Worm (Caenorhabditis elegans) whole organism, late embryonic: ENCODE data around the gene M153.5.

Experiments
- C38D4.7 ChIP-seq: fragments of 200-800 bp; sonication (Bioruptor generic); optimal IDR thresholded peaks from 2 replicates; lab custom pipeline; 2018; ENCODE audit warnings: mild to moderate bottlenecking, missing genetic modification characterization, moderate library complexity, missing compliant biosample characterization
- ceh-31 ChIP-seq: sonication (generic microtip); optimal IDR thresholded peaks from 2 replicates; lab custom pipeline; 2016; ENCODE audit warnings: missing genetic modification characterization, missing compliant biosample characterization
- ceh-48 ChIP-seq: sonication (generic microtip); optimal IDR thresholded peaks from 2 replicates; lab custom pipeline; 2016; ENCODE audit warnings: missing genetic modification characterization, inconsistent platforms, missing compliant biosample characterization
- ets-4 ChIP-seq: sonication (generic microtip); optimal IDR thresholded peaks from 2 replicates; lab custom pipeline; 2016; ENCODE audit warnings: missing genetic modification characterization, missing compliant biosample characterization
- hlh-15 ChIP-seq: sonication (generic microtip); optimal IDR thresholded peaks from 2 replicates; lab custom pipeline; 2016; ENCODE audit warnings: missing genetic modification characterization, missing compliant biosample characterization
- rnt-1 ChIP-seq: sonication (generic microtip); optimal IDR thresholded peaks from 2 replicates; lab custom pipeline; 2016; ENCODE audit warnings: missing genetic modification characterization, missing compliant biosample characterization
- unc-55 ChIP-seq: sonication (generic microtip); optimal IDR thresholded peaks from 2 replicates; lab custom pipeline; 2017; ENCODE audit warnings: missing biosample characterization, missing genetic modification reagents, missing genetic modification characterization

DNA sequence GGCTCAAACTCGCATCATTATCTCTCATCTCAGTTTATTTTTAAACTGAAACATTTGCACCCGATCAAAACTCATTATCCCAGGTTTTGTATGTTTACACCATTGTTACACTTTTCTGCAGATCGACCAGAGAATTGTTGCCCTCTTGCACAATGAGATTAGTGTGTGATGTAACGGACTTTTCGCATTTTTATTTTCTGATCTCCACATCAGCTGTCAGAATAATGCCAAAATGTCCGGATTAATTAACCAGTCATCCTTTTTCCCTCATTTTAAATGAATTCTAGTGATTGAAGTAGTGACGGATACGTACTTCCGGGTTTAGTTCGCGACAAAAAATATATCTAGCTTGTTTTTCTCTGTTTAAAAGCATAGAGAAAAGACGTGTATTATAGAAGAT, 14.8 kb downstream of the M153.5 start:
- TF ChIP-seq ceh-31: no peak
- no peak for TF ChIP-seq ceh-48 (tag; lab: Kevin White, UChicago)
- peak; percentile 22 for TF ChIP-seq unc-55 (GFP tag; lab: Kevin White, UChicago)
- TF ChIP-seq C38D4.7 (GFP tag; lab: Kevin White, UChicago): no peak
- peak; percentile 4 for TF ChIP-seq rnt-1 (tag; lab: Kevin White, UChicago)
- TF ChIP-seq hlh-15: no peak
- TF ChIP-seq ets-4 (tag; lab: Kevin White, UChicago): no peak
